Worm (Caenorhabditis elegans): ENCODE data around the gene fbxb-117.
"Not testable (repeated sequence)": the region's sequence is repeated elsewhere in the genome, so short reads cannot be mapped to it uniquely, and the experiment has no call there.

fbxb-117 gene

DNA sequence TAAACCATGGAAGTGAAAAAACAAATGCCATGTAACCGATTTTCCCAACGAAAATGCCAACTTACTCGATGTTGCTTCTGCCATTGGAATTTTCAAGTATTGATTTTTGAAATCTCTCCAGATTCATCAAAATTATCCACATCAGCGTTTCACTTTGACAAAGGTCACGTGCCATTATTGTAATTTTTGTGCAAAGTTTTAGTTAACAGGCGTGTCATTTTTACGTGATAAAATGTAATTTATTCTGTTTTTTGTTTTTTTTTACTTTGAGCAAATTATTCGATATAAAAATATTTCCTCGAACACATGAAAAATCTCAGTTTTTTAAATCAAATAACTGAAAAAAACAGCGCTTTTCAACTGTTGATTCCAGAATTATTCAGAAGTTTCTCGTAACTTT, 20.1 kb upstream of the fbxb-117 start, which contains the start of gene F21D9.2:
Gene F21D9.2 (minus strand): TSS at position 101 of the 400 bp plus-strand sequence.
- TF ChIP-seq cog-1 (tag; optimal IDR thresholded peaks at IDR 0.05) (no peak), tab-1 (GFP tag; IDR thresholded peaks at IDR 0.05) (no peak), med-1 (GFP tag; optimal IDR thresholded peaks at IDR 0.05; ENCODE audit: insufficient read depth) (no peak), flt-1 (GFP tag; IDR thresholded peaks at IDR 0.05) (no peak), ref-1 (GFP tag; conservative IDR thresholded peaks at IDR 0.05) (no peak), klf-2 (GFP tag; conservative IDR thresholded peaks at IDR 0.05) (no peak), T22C8.4 (GFP tag; IDR thresholded peaks at IDR 0.05) (no peak), ztf-23 (GFP tag; IDR thresholded peaks at IDR 0.05) (no peak), ztf-29 (GFP tag; IDR thresholded peaks at IDR 0.05) (no peak)

DNA sequence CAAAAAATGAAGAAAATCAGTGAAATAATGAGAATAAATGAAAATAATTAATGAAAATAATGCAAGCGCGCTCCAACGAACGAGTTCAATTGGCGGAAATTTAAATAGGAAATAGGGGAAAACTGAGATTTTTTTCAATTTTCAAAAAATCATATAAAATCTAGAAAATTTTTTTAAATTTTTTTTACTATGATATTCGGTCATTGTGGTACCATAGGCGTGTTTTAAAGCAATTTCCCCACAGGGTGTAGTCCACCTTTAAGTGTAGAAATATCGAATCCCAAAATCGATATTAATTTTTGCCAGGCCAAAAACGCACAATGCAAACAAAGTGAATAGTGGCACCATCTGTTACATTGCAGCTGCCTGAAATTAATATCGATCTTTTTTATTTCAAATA, 18.3 kb upstream of the fbxb-117 start, which contains the start of gene F21D9.1:
Gene F21D9.1 (plus strand): TSS at position 301 of the 400 bp plus-strand sequence.
- TF ChIP-seq klf-2 (GFP tag; conservative IDR thresholded peaks at IDR 0.05); tab-1 (GFP tag; IDR thresholded peaks at IDR 0.05); med-1 (GFP tag; optimal IDR thresholded peaks at IDR 0.05; ENCODE audit: insufficient read depth): not testable (repeated sequence)

DNA sequence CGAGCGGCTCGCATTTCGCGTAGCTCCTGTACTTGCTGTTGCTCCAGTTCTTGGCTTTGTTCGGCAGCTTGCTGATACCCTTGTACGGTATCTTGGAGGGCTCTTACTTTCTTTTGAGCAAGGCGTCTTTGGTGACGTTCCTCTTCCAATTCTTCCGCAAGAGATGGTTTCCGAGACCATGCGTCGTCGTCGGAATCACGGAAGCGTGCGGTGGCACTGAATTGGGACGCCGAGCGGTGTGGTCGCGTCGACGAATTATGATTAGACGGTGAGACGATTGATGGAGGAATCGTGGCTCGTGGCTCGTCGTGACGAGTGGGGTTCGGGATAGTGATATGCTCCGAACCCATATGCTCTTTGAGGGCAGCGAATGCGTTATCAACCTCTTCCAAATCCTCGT, 6.1 kb upstream of the fbxb-117 start:
- no peak for TF ChIP-seq flt-1 (GFP tag; IDR thresholded peaks at IDR 0.05)
- no peak for TF ChIP-seq med-1 (GFP tag; optimal IDR thresholded peaks at IDR 0.05; ENCODE audit: insufficient read depth)
- TF ChIP-seq cog-1 (tag; optimal IDR thresholded peaks at IDR 0.05) = no peak
- no peak for TF ChIP-seq ztf-29 (GFP tag; IDR thresholded peaks at IDR 0.05)
- TF ChIP-seq klf-2 (GFP tag; conservative IDR thresholded peaks at IDR 0.05) = no peak
- TF ChIP-seq T22C8.4 (GFP tag; IDR thresholded peaks at IDR 0.05) = no peak
- TF ChIP-seq ref-1 (GFP tag; conservative IDR thresholded peaks at IDR 0.05) = no peak
- TF ChIP-seq tab-1 (GFP tag; IDR thresholded peaks at IDR 0.05) = no peak
- TF ChIP-seq ztf-23 (GFP tag; IDR thresholded peaks at IDR 0.05) = no peak

- TF ChIP-seq flt-1 (GFP tag; IDR thresholded peaks at IDR 0.05) (no peak), cog-1 (tag; optimal IDR thresholded peaks at IDR 0.05) (no peak), tab-1 (GFP tag; IDR thresholded peaks at IDR 0.05) (no peak), ztf-23 (GFP tag; IDR thresholded peaks at IDR 0.05) (no peak), med-1 (GFP tag; optimal IDR thresholded peaks at IDR 0.05; ENCODE audit: insufficient read depth) (no peak), klf-2 (GFP tag; conservative IDR thresholded peaks at IDR 0.05) (no peak), ref-1 (GFP tag; conservative IDR thresholded peaks at IDR 0.05) (no peak), T22C8.4 (GFP tag; IDR thresholded peaks at IDR 0.05) (no peak), ztf-29 (GFP tag; IDR thresholded peaks at IDR 0.05) (no peak)
These were observed 3.9 kb upstream of the fbxb-117 start for ce11 chrV:19278488-19278887.

DNA sequence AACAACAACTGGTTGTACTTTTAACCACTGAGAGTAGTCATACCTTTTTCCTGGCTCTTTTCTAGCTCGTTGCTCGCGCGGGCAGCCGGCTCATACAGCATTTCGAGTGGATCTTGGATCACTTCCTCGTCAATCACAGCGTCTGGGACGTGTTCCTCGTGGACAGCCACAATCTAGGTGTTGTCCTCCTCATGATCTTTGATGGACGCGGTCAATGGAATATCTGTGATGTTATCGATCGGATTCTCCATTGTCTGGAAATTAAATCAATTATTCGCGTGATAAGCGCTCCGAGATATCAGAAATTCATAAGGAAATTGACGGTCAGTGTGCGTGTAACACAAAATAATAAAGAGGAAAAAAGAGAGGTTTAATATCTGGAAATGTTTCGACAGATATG, 2.5 kb upstream of the fbxb-117 start, which contains the start of gene F21D9.8:
Gene F21D9.8 (minus strand): TSS at position 101 of the 400 bp plus-strand sequence.
- no peak for TF ChIP-seq med-1 (GFP tag; optimal IDR thresholded peaks at IDR 0.05; ENCODE audit: insufficient read depth)
- no peak for TF ChIP-seq cog-1 (tag; optimal IDR thresholded peaks at IDR 0.05)
- no peak for TF ChIP-seq tab-1 (GFP tag; IDR thresholded peaks at IDR 0.05)
- TF ChIP-seq ztf-29 (GFP tag; IDR thresholded peaks at IDR 0.05) = no peak
- TF ChIP-seq T22C8.4 (GFP tag; IDR thresholded peaks at IDR 0.05) = no peak
- no peak for TF ChIP-seq ztf-23 (GFP tag; IDR thresholded peaks at IDR 0.05)
- TF ChIP-seq flt-1 (GFP tag; IDR thresholded peaks at IDR 0.05) = no peak
- no peak for TF ChIP-seq ref-1 (GFP tag; conservative IDR thresholded peaks at IDR 0.05)

- no peak for TF ChIP-seq ztf-23 (GFP tag; IDR thresholded peaks at IDR 0.05)
These were observed 3.5 kb downstream of the fbxb-117 start for ce11 chrV:19285921-19286320.

DNA sequence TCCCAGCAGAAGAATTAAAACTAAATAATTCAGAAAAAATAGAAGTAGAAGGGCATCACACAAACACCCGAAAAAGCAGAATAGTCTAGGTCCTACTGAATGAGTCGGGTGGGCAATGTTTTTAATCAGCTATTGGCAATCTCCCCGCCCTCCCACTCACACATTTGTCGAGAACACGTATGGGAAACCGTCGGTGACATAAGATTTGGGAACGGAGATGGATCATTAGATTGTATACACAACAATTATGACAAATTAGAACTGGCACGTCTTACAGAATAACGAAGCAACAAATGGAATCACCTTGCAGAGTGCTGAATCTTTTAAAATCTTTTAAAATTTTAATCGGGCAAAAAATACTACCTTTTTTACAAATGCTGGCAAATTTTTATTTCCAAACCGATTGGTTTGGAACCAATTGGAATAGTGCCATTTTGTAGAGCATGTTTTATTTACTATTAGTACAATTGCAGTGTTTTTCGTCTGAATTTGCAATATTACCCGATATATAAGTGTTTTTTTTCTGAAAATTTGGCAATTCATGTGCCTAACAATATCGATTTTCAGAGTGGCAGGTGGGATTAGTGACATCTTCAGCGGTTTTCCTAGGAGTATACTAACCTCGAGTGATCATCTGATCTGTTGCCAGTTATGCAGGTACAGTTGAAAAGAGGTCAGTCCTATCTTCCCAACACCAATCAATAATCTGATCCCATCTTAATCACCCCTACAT, 5.8 kb downstream of the fbxb-117 start, which contains the start of the genes F55C9.3 and fbxb-57:
Gene F55C9.3 (minus strand): TSS at position 101 of the 733 bp plus-strand sequence.
Gene fbxb-57 (plus strand): TSS at position 683 of the 733 bp plus-strand sequence.
- TF ChIP-seq cog-1 (tag; optimal IDR thresholded peaks at IDR 0.05) (no peak), ztf-29 (GFP tag; IDR thresholded peaks at IDR 0.05) (no peak), tab-1 (GFP tag; IDR thresholded peaks at IDR 0.05) (no peak), med-1 (GFP tag; optimal IDR thresholded peaks at IDR 0.05; ENCODE audit: insufficient read depth) (no peak), klf-2 (GFP tag; conservative IDR thresholded peaks at IDR 0.05) (no peak), ref-1 (GFP tag; conservative IDR thresholded peaks at IDR 0.05) (no peak), flt-1 (GFP tag; IDR thresholded peaks at IDR 0.05) (no peak), ztf-23 (GFP tag; IDR thresholded peaks at IDR 0.05) (no peak), T22C8.4 (GFP tag; IDR thresholded peaks at IDR 0.05) (no peak)

DNA sequence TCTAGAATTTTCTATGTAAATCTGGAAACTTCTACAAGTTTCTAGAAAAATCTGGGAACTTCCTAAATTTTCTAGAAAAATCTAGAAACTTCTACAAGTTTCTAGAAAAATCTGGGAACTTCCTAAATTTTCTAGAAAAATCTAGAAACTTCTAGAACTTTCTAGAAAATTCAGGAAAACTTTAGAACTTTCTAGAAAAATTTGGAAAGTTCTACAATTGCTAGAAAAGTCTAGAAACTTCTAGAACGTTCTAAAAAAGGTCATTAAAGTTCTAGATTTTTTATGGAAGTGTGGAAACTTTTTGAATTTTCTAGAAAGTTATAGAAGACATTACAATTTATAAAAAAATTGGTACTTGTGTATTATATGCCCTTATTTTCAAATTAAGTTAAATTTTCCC, 10.6 kb downstream of the fbxb-117 start, which contains the start of gene F55C9.5:
Gene F55C9.5 (minus strand): TSS at position 101 of the 400 bp plus-strand sequence.
- TF ChIP-seq tab-1 (GFP tag; IDR thresholded peaks at IDR 0.05) = no peak
- no peak for TF ChIP-seq flt-1 (GFP tag; IDR thresholded peaks at IDR 0.05)
- TF ChIP-seq ref-1 (GFP tag; conservative IDR thresholded peaks at IDR 0.05) = no peak
- TF ChIP-seq klf-2 (GFP tag; conservative IDR thresholded peaks at IDR 0.05) = no peak
- TF ChIP-seq ztf-23 (GFP tag; IDR thresholded peaks at IDR 0.05) = no peak
- TF ChIP-seq ztf-29 (GFP tag; IDR thresholded peaks at IDR 0.05) = no peak
- TF ChIP-seq cog-1 (tag; optimal IDR thresholded peaks at IDR 0.05) = no peak
- TF ChIP-seq med-1 (GFP tag; optimal IDR thresholded peaks at IDR 0.05; ENCODE audit: insufficient read depth) = no peak

- no peak for TF ChIP-seq T22C8.4 (GFP tag; IDR thresholded peaks at IDR 0.05)
- TF ChIP-seq cog-1 (tag; optimal IDR thresholded peaks at IDR 0.05) = no peak
- no peak for TF ChIP-seq klf-2 (GFP tag; conservative IDR thresholded peaks at IDR 0.05)
- no peak for TF ChIP-seq ztf-29 (GFP tag; IDR thresholded peaks at IDR 0.05)
- no peak for TF ChIP-seq ref-1 (GFP tag; conservative IDR thresholded peaks at IDR 0.05)
- TF ChIP-seq med-1 (GFP tag; optimal IDR thresholded peaks at IDR 0.05; ENCODE audit: insufficient read depth) = no peak
- no peak for TF ChIP-seq tab-1 (GFP tag; IDR thresholded peaks at IDR 0.05)
- TF ChIP-seq flt-1 (GFP tag; IDR thresholded peaks at IDR 0.05) = no peak
- TF ChIP-seq ztf-23 (GFP tag; IDR thresholded peaks at IDR 0.05) = no peak
These were observed 14.3 kb downstream of the fbxb-117 start, which contains the start of gene F55C9.6 for ce11 chrV:19296723-19297122. Gene F55C9.6, minus strand, starts transcription at chrV:19296823.
